Worm (Caenorhabditis elegans) whole organism, late embryonic: Measurements from ENCODE around the gene F38B7.3.

Source experiments
- K02D7.2 ChIP-seq: sonication (generic microtip); optimal IDR thresholded peaks from 2 replicates; lab custom pipeline; 2017; ENCODE audit warnings: mild to moderate bottlenecking, missing genetic modification characterization, missing compliant biosample characterization
- T23F11.4 ChIP-seq: fragments of 200-800 bp; sonication (Bioruptor generic); optimal IDR thresholded peaks from 2 replicates; lab custom pipeline; 2018; ENCODE audit warnings: mild to moderate bottlenecking, missing genetic modification characterization, missing compliant biosample characterization
- ahr-1 ChIP-seq: sonication (generic microtip); optimal IDR thresholded peaks from 2 replicates; lab custom pipeline; 2016; ENCODE audit warnings: missing genetic modification characterization, missing compliant biosample characterization
- ceh-14 ChIP-seq: sonication (generic microtip); optimal IDR thresholded peaks from 2 replicates; lab custom pipeline; 2016; ENCODE audit warnings: missing genotype, missing genetic modification characterization, missing compliant biosample characterization
- ceh-19 ChIP-seq: fragments of 200-800 bp; sonication (Bioruptor generic); optimal IDR thresholded peaks from 2 replicates; lab custom pipeline; 2018; ENCODE audit warnings: mild to moderate bottlenecking, missing genetic modification characterization, missing compliant biosample characterization
- ceh-2 ChIP-seq: sonication (generic microtip); optimal IDR thresholded peaks from 2 replicates; lab custom pipeline; 2016; ENCODE audit warnings: missing genotype, missing genetic modification characterization, missing compliant biosample characterization
- ceh-22 ChIP-seq: sonication (generic microtip); optimal IDR thresholded peaks from 2 replicates; lab custom pipeline; 2017; ENCODE audit warnings: missing biosample characterization, missing genetic modification characterization
- ceh-30 ChIP-seq: fragments of 150-350 bp; optimal IDR thresholded peaks from 2 replicates; lab custom pipeline; 2014; ENCODE audit warnings: missing biosample characterization, missing genetic modification characterization
- ceh-31 ChIP-seq: sonication (generic microtip); optimal IDR thresholded peaks from 2 replicates; lab custom pipeline; 2016; ENCODE audit warnings: missing genetic modification characterization, missing compliant biosample characterization
- ceh-34 ChIP-seq: sonication (generic microtip); optimal IDR thresholded peaks from 2 replicates; lab custom pipeline; 2016; ENCODE audit warnings: mild to moderate bottlenecking, missing genetic modification characterization, missing compliant biosample characterization
- ceh-9 ChIP-seq: sonication (generic microtip); optimal IDR thresholded peaks from 2 replicates; lab custom pipeline; 2016; ENCODE audit warnings: mild to moderate bottlenecking, missing genetic modification characterization, inconsistent platforms, missing compliant biosample characterization
- dmd-4 ChIP-seq: sonication (generic microtip); optimal IDR thresholded peaks from 2 replicates; lab custom pipeline; 2016; ENCODE audit warnings: borderline replicate concordance, missing genetic modification characterization, missing compliant biosample characterization
- dve-1 ChIP-seq: sonication (generic microtip); optimal IDR thresholded peaks from 2 replicates; lab custom pipeline; 2017; ENCODE audit warnings: antibody characterized with exemption, mild to moderate bottlenecking, missing genetic modification characterization, missing compliant biosample characterization
- elt-2 ChIP-seq: sonication (generic microtip); optimal IDR thresholded peaks from 2 replicates; lab custom pipeline; 2016; ENCODE audit warnings: missing genetic modification reagents, missing genetic modification characterization, missing compliant biosample characterization
- eyg-1 ChIP-seq: sonication (generic microtip); optimal IDR thresholded peaks from 2 replicates; lab custom pipeline; 2016; ENCODE audit warnings: missing genotype, missing genetic modification characterization, missing compliant biosample characterization
- fkh-6 ChIP-seq: sonication (generic microtip); optimal IDR thresholded peaks from 2 replicates; lab custom pipeline; 2016; ENCODE audit warnings: missing genetic modification characterization, missing compliant biosample characterization
- gmeb-2 ChIP-seq: sonication (generic microtip); optimal IDR thresholded peaks from 2 replicates; lab custom pipeline; 2016; ENCODE audit warnings: missing genetic modification characterization, inconsistent platforms, missing compliant biosample characterization
- hlh-13 ChIP-seq: fragments of 200-800 bp; sonication (Bioruptor generic); optimal IDR thresholded peaks from 2 replicates; lab custom pipeline; 2018; ENCODE audit warnings: mild to moderate bottlenecking, missing genetic modification characterization, missing compliant biosample characterization
- hlh-15 ChIP-seq: sonication (generic microtip); optimal IDR thresholded peaks from 2 replicates; lab custom pipeline; 2016; ENCODE audit warnings: missing genetic modification characterization, missing compliant biosample characterization
- hlh-30 ChIP-seq: sonication (generic microtip); optimal IDR thresholded peaks from 2 replicates; lab custom pipeline; 2017; ENCODE audit warnings: antibody characterized with exemption, missing genetic modification characterization, missing compliant biosample characterization; ENCODE audit not compliant: insufficient read depth
- hlh-8 ChIP-seq: sonication (generic microtip); optimal IDR thresholded peaks from 2 replicates; lab custom pipeline; 2016; ENCODE audit warnings: missing genotype, missing genetic modification characterization, missing compliant biosample characterization
- lin-11 ChIP-seq: fragments of 200-800 bp; sonication (Bioruptor generic); optimal IDR thresholded peaks from 2 replicates; lab custom pipeline; 2018; ENCODE audit warnings: mild to moderate bottlenecking, missing genetic modification characterization, missing compliant biosample characterization
- mec-3 ChIP-seq: sonication (generic microtip); optimal IDR thresholded peaks from 2 replicates; lab custom pipeline; 2016; ENCODE audit warnings: borderline replicate concordance, missing genetic modification characterization, missing compliant biosample characterization
- nfya-1 ChIP-seq: sonication (generic microtip); optimal IDR thresholded peaks from 2 replicates; lab custom pipeline; 2017; ENCODE audit warnings: missing genetic modification characterization, mild to moderate bottlenecking, missing compliant biosample characterization, antibody characterized with exemption, moderate library complexity
- odd-2 ChIP-seq: sonication (generic microtip); optimal IDR thresholded peaks from 2 replicates; lab custom pipeline; 2017; ENCODE audit warnings: antibody characterized with exemption, mild to moderate bottlenecking, missing genetic modification characterization, missing compliant biosample characterization
- pag-3 ChIP-seq: sonication (generic microtip); optimal IDR thresholded peaks from 2 replicates; lab custom pipeline; 2016; ENCODE audit warnings: missing compliant biosample characterization, missing genetic modification characterization, borderline replicate concordance
- pha-4 ChIP-seq: fragments of 150-350 bp; optimal IDR thresholded peaks from 2 replicates; lab custom pipeline; 2018; ENCODE audit warnings: missing biosample characterization, missing genetic modification reagents, missing genetic modification characterization
- pros-1 ChIP-seq: fragments of 150-350 bp; optimal IDR thresholded peaks from 2 replicates; lab custom pipeline; 2014; ENCODE audit warnings: missing biosample characterization, missing genetic modification reagents, missing genetic modification characterization
- sox-4 ChIP-seq: sonication (generic microtip); optimal IDR thresholded peaks from 2 replicates; lab custom pipeline; 2017; ENCODE audit warnings: mild to moderate bottlenecking, missing genetic modification characterization, inconsistent platforms, missing compliant biosample characterization
- tbx-2 ChIP-seq: sonication (generic microtip); optimal IDR thresholded peaks from 2 replicates; lab custom pipeline; 2016; ENCODE audit warnings: missing genetic modification characterization, missing compliant biosample characterization
- tbx-7 ChIP-seq: sonication (generic microtip); optimal IDR thresholded peaks from 2 replicates; lab custom pipeline; 2016; ENCODE audit warnings: missing genotype, missing genetic modification characterization, missing compliant biosample characterization
- unc-3 ChIP-seq, 2 experiments: fragments of 200-800 bp in 1 of 2; sonication (Bioruptor generic) in 1 of 2; sonication (generic microtip) in 1 of 2; conservative IDR thresholded peaks in 1 of 2; optimal IDR thresholded peaks in 1 of 2; 2 replicates each; pipeline versions ENCODE4 v1.3.6 to Lab custom; 2016 to 2022; ENCODE audit warnings: missing compliant biosample characterization in 2 of 2, missing genetic modification characterization in 2 of 2, missing genetic modification reagents in 1 of 2
- unc-42 ChIP-seq: sonication (generic microtip); optimal IDR thresholded peaks from 2 replicates; lab custom pipeline; 2016; ENCODE audit warnings: missing genotype, missing genetic modification characterization, missing compliant biosample characterization
- unc-55 ChIP-seq: sonication (generic microtip); optimal IDR thresholded peaks from 2 replicates; lab custom pipeline; 2017; ENCODE audit warnings: missing biosample characterization, missing genetic modification reagents, missing genetic modification characterization
- zip-5 ChIP-seq: sonication (generic microtip); optimal IDR thresholded peaks from 2 replicates; lab custom pipeline; 2016; ENCODE audit warnings: missing genetic modification characterization, missing compliant biosample characterization
- ztf-16 ChIP-seq: sonication (generic microtip); optimal IDR thresholded peaks from 2 replicates; lab custom pipeline; 2017; ENCODE audit warnings: missing genetic modification characterization, missing compliant biosample characterization

Gene F38B7.3

DNA sequence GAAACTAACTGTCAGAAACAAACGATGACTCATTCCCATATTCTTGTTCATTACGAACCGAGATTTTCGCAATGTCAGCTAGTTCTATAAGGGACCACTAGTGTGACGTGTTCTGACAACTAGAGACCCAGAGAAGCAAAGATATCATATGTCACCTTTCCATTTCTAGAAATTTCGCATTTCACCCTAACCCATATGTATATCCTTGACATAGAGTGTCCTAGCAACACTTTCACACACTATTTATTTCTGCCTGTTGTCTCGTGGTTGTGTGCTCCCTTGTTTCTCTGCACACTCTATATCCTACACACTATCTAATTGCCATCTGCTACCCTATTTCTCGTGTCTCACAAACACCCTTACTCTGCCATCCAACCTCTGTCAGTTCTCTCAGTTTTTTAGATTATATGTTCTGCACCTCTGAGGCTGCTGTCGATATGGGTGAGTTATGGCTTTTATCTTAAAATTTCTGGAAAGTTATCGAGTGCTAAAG lies at the start of gene F38B7.3, which contains the start of gene F38B7.17:
Gene F38B7.3, plus strand, starts transcription at position 194 of the 493 bp plus-strand sequence.
Gene F38B7.17, minus strand, starts transcription at position 51 of the 493 bp plus-strand sequence.
- TF ChIP-seq hlh-8 (peak; percentile 12), pag-3 (no peak), ceh-22 (tag; lab: Kevin White, UChicago) (no peak), pros-1 (tag; lab: Kevin White, UChicago) (no peak), ceh-9 (no peak), odd-2 (tag; lab: Kevin White, UChicago) (no peak), ceh-14 (tag; lab: Kevin White, UChicago) (peak; percentile 3), elt-2 (tag; lab: Kevin White, UChicago) (peak; percentile 71), fkh-6 (tag; lab: Kevin White, UChicago) (no peak), ceh-34 (tag; lab: Kevin White, UChicago) (peak; percentile 42), nfya-1 (tag; lab: Kevin White, UChicago) (peak; percentile 58), mec-3 (tag; lab: Kevin White, UChicago) (no peak), ceh-31 (tag; lab: Kevin White, UChicago) (peak; percentile 33), dve-1 (peak; percentile 36), dmd-4 (tag; lab: Kevin White, UChicago) (no peak), ceh-19 (GFP tag; lab: Kevin White, UChicago) (peak; percentile 39), zip-5 (tag; lab: Kevin White, UChicago) (no peak), tbx-2 (tag; lab: Kevin White, UChicago) (peak; percentile 51), unc-55 (peak; percentile 51), hlh-30 (tag; lab: Kevin White, UChicago) (peak; percentile 95), sox-4 (tag; lab: Kevin White, UChicago) (no peak)

DNA sequence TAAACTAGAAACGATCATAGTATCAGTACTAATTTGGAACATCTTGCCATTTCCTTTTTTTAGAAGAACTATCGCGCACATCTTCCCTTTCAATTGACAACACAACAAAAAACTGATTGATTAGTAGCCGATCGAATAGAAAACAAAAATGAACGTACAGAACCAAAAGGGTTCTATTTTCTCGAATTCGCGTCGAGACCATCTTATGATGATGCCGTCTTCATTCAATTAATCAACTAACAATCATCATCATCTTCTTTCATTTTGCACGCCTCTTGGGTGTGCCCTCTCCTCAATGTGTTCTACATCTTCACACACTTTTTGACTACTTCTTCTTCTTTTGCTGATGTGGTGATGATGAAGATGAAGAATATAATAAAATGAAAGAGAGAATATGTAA lies 49.1 kb upstream of the F38B7.3 start:
- no peak for TF ChIP-seq T23F11.4 (GFP tag; lab: Kevin White, UChicago)
- no peak for TF ChIP-seq K02D7.2 (tag; lab: Kevin White, UChicago)
- no peak for TF ChIP-seq unc-3 (GFP tag; conservative IDR thresholded peaks at IDR 0.05; lab: Robert Waterston, UW)
- no peak for TF ChIP-seq unc-3 (tag; optimal IDR thresholded peaks at IDR 0.05; lab: Kevin White, UChicago)
- TF ChIP-seq ceh-19 (GFP tag; lab: Kevin White, UChicago) = no peak
- TF ChIP-seq eyg-1 (tag; lab: Kevin White, UChicago) = no peak
- TF ChIP-seq hlh-30 (tag; lab: Kevin White, UChicago) = no peak
- no peak for TF ChIP-seq unc-42 (tag; lab: Kevin White, UChicago)
- TF ChIP-seq ztf-16 (tag; lab: Kevin White, UChicago) = no peak
- TF ChIP-seq ceh-22 (tag; lab: Kevin White, UChicago) = no peak
- TF ChIP-seq lin-11 (tag; lab: Kevin White, UChicago) = no peak
- no peak for TF ChIP-seq ceh-14 (tag; lab: Kevin White, UChicago)
- no peak for TF ChIP-seq ceh-2 (tag; lab: Kevin White, UChicago)
- TF ChIP-seq ceh-30 (tag; lab: Kevin White, UChicago) = no peak

DNA sequence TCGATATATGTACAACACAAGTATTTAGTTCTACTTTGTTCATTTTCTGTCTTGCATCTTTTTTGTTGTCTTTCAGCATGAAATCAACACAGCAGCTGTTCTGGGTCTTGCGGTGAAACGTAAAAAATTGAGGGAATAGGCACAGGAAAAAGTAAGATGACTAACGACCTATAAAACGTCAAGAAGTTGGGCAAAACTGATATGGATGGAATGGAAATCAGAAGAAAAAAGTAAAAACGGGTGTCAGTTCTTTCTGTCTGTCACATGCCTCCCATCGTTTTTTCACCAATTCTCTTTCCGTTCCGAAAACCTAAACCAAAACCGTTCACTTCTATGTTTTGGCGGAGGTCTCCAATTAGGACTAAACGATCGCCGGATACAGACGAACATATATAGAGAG lies 47.9 kb upstream of the F38B7.3 start:
- TF ChIP-seq ahr-1 (no peak), tbx-7 (tag; lab: Kevin White, UChicago) (no peak), dmd-4 (tag; lab: Kevin White, UChicago) (no peak), ceh-14 (tag; lab: Kevin White, UChicago) (no peak), K02D7.2 (tag; lab: Kevin White, UChicago) (no peak), nfya-1 (tag; lab: Kevin White, UChicago) (no peak), ceh-31 (tag; lab: Kevin White, UChicago) (no peak), mec-3 (tag; lab: Kevin White, UChicago) (no peak), hlh-15 (tag; lab: Kevin White, UChicago) (no peak), hlh-13 (GFP tag; lab: Kevin White, UChicago) (no peak), pha-4 (no peak), gmeb-2 (tag; lab: Kevin White, UChicago) (no peak)
